Worm (Caenorhabditis elegans) whole organism, L1 larva: ENCODE results near the gene F58B3.6.

Experiments
- F16B12.6 ChIP-seq: fragments of 150-350 bp; optimal IDR thresholded peaks from 2 replicates; lab custom pipeline; 2014; ENCODE audit warnings: missing biosample characterization, missing genetic modification characterization
- Y116A8C.19 ChIP-seq: sonication (generic microtip); optimal IDR thresholded peaks from 2 replicates; lab custom pipeline; 2016; ENCODE audit warnings: missing compliant biosample characterization, missing genetic modification characterization, borderline replicate concordance
- aha-1 ChIP-seq: fragments of 150-350 bp; optimal IDR thresholded peaks from 2 replicates; lab custom pipeline; 2014; ENCODE audit warnings: missing biosample characterization, missing genetic modification characterization
- aly-2 ChIP-seq: fragments of 150-350 bp; optimal IDR thresholded peaks from 2 replicates; lab custom pipeline; 2014; ENCODE audit warnings: missing biosample characterization, missing genetic modification characterization
- blmp-1 ChIP-seq: fragments of 150-350 bp; optimal IDR thresholded peaks from 2 replicates; lab custom pipeline; 2014; ENCODE audit warnings: missing biosample characterization, missing genetic modification characterization
- ceh-63 ChIP-seq: fragments of 200-800 bp; sonication (Bioruptor generic); optimal IDR thresholded peaks from 2 replicates; lab custom pipeline; 2018; ENCODE audit warnings: mild to moderate bottlenecking, missing genetic modification characterization, missing compliant biosample characterization
- ceh-90 ChIP-seq: sonication (generic microtip); optimal IDR thresholded peaks from 2 replicates; lab custom pipeline; 2016; ENCODE audit warnings: missing genetic modification characterization, missing compliant biosample characterization
- ces-1 ChIP-seq: fragments of 150-350 bp; optimal IDR thresholded peaks from 2 replicates; lab custom pipeline; 2014; ENCODE audit warnings: missing biosample characterization, missing genetic modification reagents, missing genetic modification characterization
- dpl-1 ChIP-seq, 3 experiments: fragments of 150-350 bp in 2 of 3; sonication (generic microtip) in 1 of 3; optimal IDR thresholded peaks; 2 replicates each; lab custom pipeline; 2014 to 2017; ENCODE audit warnings: missing biosample characterization in 3 of 3, missing genetic modification characterization in 3 of 3, missing genetic modification reagents in 3 of 3
- efl-1 ChIP-seq, 4 experiments: fragments of 150-350 bp; optimal IDR thresholded peaks in 3 of 4; peaks in 1 of 4; 1 replicate in 1 of 4; 2 replicates in 3 of 4; lab custom pipeline; 2014; ENCODE audit warnings: missing biosample characterization in 2 of 4, missing genetic modification characterization in 2 of 4, missing genetic modification reagents in 2 of 4
- efl-3 ChIP-seq: fragments of 200-800 bp; sonication (Bioruptor generic); optimal IDR thresholded peaks from 2 replicates; lab custom pipeline; 2018; ENCODE audit warnings: mild to moderate bottlenecking, missing genetic modification characterization, missing compliant biosample characterization
- elt-2 ChIP-seq: sonication (generic microtip); optimal IDR thresholded peaks from 2 replicates; lab custom pipeline; 2016; ENCODE audit warnings: missing genetic modification characterization, mild to moderate bottlenecking, inconsistent platforms, missing compliant biosample characterization, missing genetic modification reagents
- ets-5 ChIP-seq: fragments of 200-800 bp; sonication (Bioruptor generic); IDR thresholded peaks from 2 replicates; pipeline ENCODE4 v1.3.6; 2022; ENCODE audit warnings: missing genetic modification characterization, missing compliant biosample characterization
- fkh-4 ChIP-seq: sonication (generic microtip); optimal IDR thresholded peaks from 2 replicates; lab custom pipeline; 2016; ENCODE audit warnings: missing compliant biosample characterization, missing genetic modification characterization, borderline replicate concordance
- fkh-8 ChIP-seq: sonication (generic microtip); optimal IDR thresholded peaks from 2 replicates; lab custom pipeline; 2016; ENCODE audit warnings: mild to moderate bottlenecking, missing genetic modification characterization, missing compliant biosample characterization
- grh-1 ChIP-seq: fragments of 200-800 bp; sonication (Bioruptor generic); IDR thresholded peaks from 2 replicates; pipeline ENCODE4 v1.3.6; 2022; ENCODE audit warnings: missing genetic modification reagents, missing genetic modification characterization, missing compliant biosample characterization
- hlh-17 ChIP-seq: fragments of 200-800 bp; sonication (Bioruptor generic); optimal IDR thresholded peaks from 2 replicates; lab custom pipeline; 2018; ENCODE audit warnings: missing genetic modification characterization, mild to moderate bottlenecking, missing compliant biosample characterization, moderate library complexity, borderline replicate concordance
- hlh-4 ChIP-seq: sonication (generic microtip); optimal IDR thresholded peaks from 2 replicates; lab custom pipeline; 2016; ENCODE audit warnings: mild to moderate bottlenecking, missing genetic modification characterization, missing compliant biosample characterization
- irx-1 ChIP-seq: sonication (generic microtip); optimal IDR thresholded peaks from 2 replicates; lab custom pipeline; 2016; ENCODE audit warnings: missing genetic modification characterization, missing compliant biosample characterization
- jun-1 ChIP-seq: fragments of 150-350 bp; optimal IDR thresholded peaks from 2 replicates; lab custom pipeline; 2014; ENCODE audit warnings: missing biosample characterization, missing genetic modification reagents, missing genetic modification characterization
- lin-15B ChIP-seq: fragments of 150-350 bp; sonication (generic microtip); optimal IDR thresholded peaks from 3 replicates; lab custom pipeline; 2014; ENCODE audit warnings: missing biosample characterization, missing genetic modification characterization
- lin-35 ChIP-seq, 2 experiments: fragments of 150-350 bp; optimal IDR thresholded peaks; 2 replicates each; lab custom pipeline; 2014; ENCODE audit warnings: missing biosample characterization in 2 of 2, missing genetic modification characterization in 2 of 2, missing genetic modification reagents in 2 of 2
- lsy-2 ChIP-seq, 2 experiments: fragments of 150-350 bp; optimal IDR thresholded peaks; 2 replicates each; lab custom pipeline; 2014; ENCODE audit warnings: missing biosample characterization in 2 of 2, missing genetic modification characterization in 2 of 2
- nhr-19 ChIP-seq: fragments of 200-800 bp; sonication (Bioruptor generic); conservative IDR thresholded peaks from 2 replicates; pipeline ENCODE4 v1.3.6; 2022; ENCODE audit warnings: missing genetic modification characterization, missing compliant biosample characterization
- nhr-47 ChIP-seq: sonication (generic microtip); optimal IDR thresholded peaks from 2 replicates; lab custom pipeline; 2016; ENCODE audit warnings: mild to moderate bottlenecking, missing genetic modification characterization, moderate library complexity, missing compliant biosample characterization
- nhr-71 ChIP-seq: sonication (generic microtip); optimal IDR thresholded peaks from 2 replicates; lab custom pipeline; 2016; ENCODE audit warnings: mild to moderate bottlenecking, missing genetic modification characterization, moderate library complexity, missing compliant biosample characterization
- nhr-76 ChIP-seq: sonication (generic microtip); optimal IDR thresholded peaks from 2 replicates; lab custom pipeline; 2017; ENCODE audit warnings: missing biosample characterization, missing genetic modification characterization
- nhr-77 ChIP-seq: fragments of 150-350 bp; optimal IDR thresholded peaks from 2 replicates; lab custom pipeline; 2014; ENCODE audit warnings: missing biosample characterization, missing genetic modification characterization
- nhr-84 ChIP-seq: sonication (generic microtip); optimal IDR thresholded peaks from 2 replicates; lab custom pipeline; 2017; ENCODE audit warnings: missing biosample characterization, missing genetic modification characterization
- nhr-85 ChIP-seq: sonication (generic microtip); peaks from one replicate; lab custom pipeline; 2016; ENCODE audit warnings: missing genetic modification characterization, inconsistent platforms, missing compliant biosample characterization
- nhr-90 ChIP-seq: sonication (generic microtip); optimal IDR thresholded peaks from 2 replicates; lab custom pipeline; 2016; ENCODE audit warnings: mild to moderate bottlenecking, missing genetic modification characterization, missing compliant biosample characterization; ENCODE audit not compliant: poor library complexity
- skn-1 ChIP-seq: fragments of 150-350 bp; optimal IDR thresholded peaks from 2 replicates; lab custom pipeline; 2014; ENCODE audit warnings: missing biosample characterization, missing genetic modification characterization
- sox-4 ChIP-seq: sonication (generic microtip); optimal IDR thresholded peaks from 2 replicates; lab custom pipeline; 2016; ENCODE audit warnings: missing genetic modification characterization, missing compliant biosample characterization
- sup-37 ChIP-seq: fragments of 200-800 bp; sonication (Bioruptor generic); optimal IDR thresholded peaks from 2 replicates; lab custom pipeline; 2018; ENCODE audit warnings: mild to moderate bottlenecking, missing genetic modification characterization, missing compliant biosample characterization
- unc-98 ChIP-seq: fragments of 200-800 bp; sonication (Bioruptor generic); IDR thresholded peaks from 2 replicates; pipeline ENCODE4 v1.3.6; 2022; ENCODE audit warnings: missing genetic modification characterization, missing compliant biosample characterization
- vab-15 ChIP-seq: sonication (generic microtip); optimal IDR thresholded peaks from 2 replicates; lab custom pipeline; 2017; ENCODE audit warnings: missing genotype, mild to moderate bottlenecking, missing genetic modification characterization, missing compliant biosample characterization
- ztf-11 ChIP-seq, 2 experiments: sonication (generic microtip); optimal IDR thresholded peaks; 2 replicates each; lab custom pipeline; 2016 to 2017; ENCODE audit warnings: missing genetic modification characterization in 2 of 2, missing biosample characterization in 1 of 2, missing compliant biosample characterization in 1 of 2
- ztf-4 ChIP-seq: fragments of 150-350 bp; optimal IDR thresholded peaks from 2 replicates; lab custom pipeline; 2014; ENCODE audit warnings: missing biosample characterization, missing genetic modification characterization

F58B3.6 gene

ce11 chrIV:11656144-11656780 is 19.8 kb downstream of the F58B3.6 start, which contains the start of gene ZK809.5:
Gene ZK809.5, plus strand, starts transcription at chrIV:11656730.
- TF ChIP-seq lsy-2 (tag; optimal IDR thresholded peaks at IDR 0.05; lab: Kevin White, UChicago) (peak in 1 of 2 experiments; percentile 41), dpl-1 (GFP tag; optimal IDR thresholded peaks at IDR 0.05; lab: Kevin White, UChicago) (peak in 1 of 3 experiments; percentile 20), nhr-71 (tag; lab: Kevin White, UChicago) (peak; percentile 0), irx-1 (tag; lab: Kevin White, UChicago) (no peak), skn-1 (tag; lab: Kevin White, UChicago) (peak; percentile 13), ztf-11 (tag; optimal IDR thresholded peaks at IDR 0.05; lab: Kevin White, UChicago) (no peak), ets-5 (no peak), blmp-1 (tag; lab: Kevin White, UChicago) (peak; percentile 24), unc-98 (GFP tag; lab: Robert Waterston, UW) (no peak), hlh-4 (no peak), Y116A8C.19 (tag; lab: Kevin White, UChicago) (no peak), lin-35 (GFP tag; optimal IDR thresholded peaks at IDR 0.05; lab: Kevin White, UChicago) (peak in 1 of 2 experiments; percentile 10), efl-1 (optimal IDR thresholded peaks at IDR 0.05; lab: Kevin White, UChicago) (no peak), efl-1 (GFP tag; optimal IDR thresholded peaks at IDR 0.05 in 1 of 2; lab: Kevin White, UChicago) (peak in 1 of 2 experiments; percentile 72), ceh-63 (no peak), efl-3 (GFP tag; lab: Kevin White, UChicago) (no peak), F16B12.6 (no peak)

ce11 chrIV:11659794-11660312 is 23.4 kb downstream of the F58B3.6 start, which contains the start of gene ZK792.1:
Gene ZK792.1, plus strand, starts transcription at chrIV:11659844.
- TF ChIP-seq hlh-17 (no peak), nhr-76 (tag; lab: Kevin White, UChicago) (no peak), sup-37 (no peak), ces-1 (GFP tag; lab: Kevin White, UChicago) (no peak), aly-2 (tag; lab: Kevin White, UChicago) (no peak), sox-4 (no peak), nhr-47 (tag; lab: Kevin White, UChicago) (no peak), jun-1 (tag; lab: Kevin White, UChicago) (no peak), ceh-63 (no peak), lin-35 (GFP tag; optimal IDR thresholded peaks at IDR 0.05; lab: Kevin White, UChicago) (no peak), vab-15 (tag; lab: Kevin White, UChicago) (no peak), lin-15B (tag; lab: Kevin White, UChicago) (no peak)

- TF ChIP-seq ceh-90 (tag; lab: Kevin White, UChicago) = no peak
- no peak for TF ChIP-seq nhr-84 (tag; lab: Kevin White, UChicago)
- TF ChIP-seq aha-1 (tag; lab: Kevin White, UChicago) = no peak
- no peak for TF ChIP-seq lsy-2 (tag; optimal IDR thresholded peaks at IDR 0.05; lab: Kevin White, UChicago)
- TF ChIP-seq fkh-4 (tag; lab: Kevin White, UChicago) = no peak
- no peak for TF ChIP-seq grh-1 (GFP tag; lab: Robert Waterston, UW)
- no peak for TF ChIP-seq sox-4
- no peak for TF ChIP-seq elt-2 (tag; lab: Kevin White, UChicago)
- no peak for TF ChIP-seq fkh-8 (tag; lab: Kevin White, UChicago)
- TF ChIP-seq efl-3 (GFP tag; lab: Kevin White, UChicago) = no peak
- no peak for TF ChIP-seq nhr-85 (tag; lab: Kevin White, UChicago)
- TF ChIP-seq lin-35 (GFP tag; optimal IDR thresholded peaks at IDR 0.05; lab: Kevin White, UChicago) = no peak
- no peak for TF ChIP-seq nhr-90 (tag; lab: Kevin White, UChicago)
- no peak for TF ChIP-seq F16B12.6
- no peak for TF ChIP-seq ztf-4 (tag; lab: Kevin White, UChicago)
- TF ChIP-seq nhr-19 = no peak
- TF ChIP-seq vab-15 (tag; lab: Kevin White, UChicago) = no peak
- no peak for TF ChIP-seq hlh-4
- TF ChIP-seq nhr-77 (tag; lab: Kevin White, UChicago) = no peak
- TF ChIP-seq, all 84 proteins: peak for 0
These were observed 28.6 kb downstream of the F58B3.6 start, which contains the start of gene ZK809.9 for ce11 chrIV:11665010-11665409. Gene ZK809.9, plus strand, starts transcription at chrIV:11665310.
